Worm (Caenorhabditis elegans) whole organism, young adult: ENCODE results near the gene pnc-1.

Source experiments
- B0336.3 ChIP-seq: fragments of 200-800 bp; sonication (Bioruptor generic); IDR thresholded peaks from 2 replicates; pipeline ENCODE4 v1.3.6; 2022; ENCODE audit warnings: missing genetic modification characterization, missing compliant biosample characterization
- C06A6.2 ChIP-seq: fragments of 200-800 bp; sonication (Bioruptor generic); conservative IDR thresholded peaks from 2 replicates; pipeline ENCODE4 v1.3.6; 2022; ENCODE audit warnings: missing genetic modification characterization, missing compliant biosample characterization
- D2030.7 ChIP-seq: fragments of 200-800 bp; sonication (Bioruptor generic); IDR thresholded peaks from 2 replicates; pipeline ENCODE4 v1.3.6; 2022; ENCODE audit warnings: missing genetic modification reagents, missing genetic modification characterization, missing compliant biosample characterization
- F23B12.7 ChIP-seq: sonication (generic microtip); optimal IDR thresholded peaks from 2 replicates; lab custom pipeline; 2017; ENCODE audit warnings: missing genetic modification characterization, mild to moderate bottlenecking, missing compliant biosample characterization, antibody characterized with exemption, moderate library complexity; ENCODE audit not compliant: insufficient read depth
- F33H1.4 ChIP-seq: fragments of 200-800 bp; sonication (Bioruptor generic); IDR thresholded peaks from 2 replicates; pipeline ENCODE4 v1.3.6; 2022; ENCODE audit warnings: missing genetic modification reagents, missing genetic modification characterization, missing compliant biosample characterization
- K11D2.4 ChIP-seq: fragments of 200-800 bp; sonication (Bioruptor generic); IDR thresholded peaks from 2 replicates; pipeline ENCODE4 v1.3.6; 2022; ENCODE audit warnings: missing genetic modification reagents, missing genetic modification characterization, missing compliant biosample characterization
- K12H6.12 ChIP-seq: fragments of 200-800 bp; sonication (Bioruptor generic); optimal IDR thresholded peaks from 2 replicates; lab custom pipeline; 2018; ENCODE audit warnings: mild to moderate bottlenecking, missing genetic modification characterization, missing compliant biosample characterization
- T07F8.4 ChIP-seq: sonication (generic microtip); optimal IDR thresholded peaks from 2 replicates; lab custom pipeline; 2016; ENCODE audit warnings: mild to moderate bottlenecking, missing genetic modification characterization, moderate library complexity, missing compliant biosample characterization
- Y53F4B.3 ChIP-seq: fragments of 200-800 bp; sonication (Bioruptor generic); IDR thresholded peaks from 2 replicates; pipeline ENCODE4 v1.3.6; 2022; ENCODE audit warnings: missing genetic modification reagents, missing genetic modification characterization, missing compliant biosample characterization
- Y53G8AR.9 ChIP-seq: fragments of 200-800 bp; sonication (Bioruptor generic); conservative IDR thresholded peaks from 2 replicates; pipeline ENCODE4 v1.3.6; 2022; ENCODE audit warnings: missing genetic modification reagents, missing genetic modification characterization, missing compliant biosample characterization
- Y95B8A.8 ChIP-seq: fragments of 200-800 bp; sonication (Bioruptor generic); IDR thresholded peaks from 2 replicates; pipeline ENCODE4 v1.3.6; 2022; ENCODE audit warnings: missing genetic modification reagents, missing genetic modification characterization, missing compliant biosample characterization
- ama-1 ChIP-seq, 3 experiments: fragments of 150-350 bp in 1 of 3; sonication (generic microtip) in 2 of 3; optimal IDR thresholded peaks; 2 replicates each; lab custom pipeline; 2014 to 2018; ENCODE audit warnings: missing biosample characterization in 2 of 3, missing genetic modification characterization in 2 of 3, missing genetic modification reagents in 2 of 3
- aptf-3 ChIP-seq: fragments of 200-800 bp; sonication (Bioruptor generic); IDR thresholded peaks from 2 replicates; pipeline ENCODE4 v1.3.6; 2022; ENCODE audit warnings: missing genetic modification characterization, missing compliant biosample characterization
- atf-7 ChIP-seq: sonication (generic microtip); optimal IDR thresholded peaks from 2 replicates; lab custom pipeline; 2017; ENCODE audit warnings: mild to moderate bottlenecking, missing genetic modification characterization, missing compliant biosample characterization
- attf-3 ChIP-seq: fragments of 200-800 bp; sonication (Bioruptor generic); conservative IDR thresholded peaks from 2 replicates; pipeline ENCODE4 v1.3.6; 2022; ENCODE audit warnings: missing genetic modification reagents, missing genetic modification characterization, missing compliant biosample characterization
- ccch-3 ChIP-seq: fragments of 200-800 bp; sonication (Bioruptor generic); optimal IDR thresholded peaks from 2 replicates; lab custom pipeline; 2018; ENCODE audit warnings: mild to moderate bottlenecking, missing genetic modification characterization, missing compliant biosample characterization
- cebp-1 ChIP-seq, 2 experiments: fragments of 200-800 bp in 1 of 2; sonication (Bioruptor generic) in 1 of 2; sonication (generic microtip) in 1 of 2; IDR thresholded peaks in 1 of 2; optimal IDR thresholded peaks in 1 of 2; 2 replicates each; pipeline versions ENCODE4 v1.3.6 to Lab custom; 2017 to 2022; ENCODE audit warnings: missing compliant biosample characterization in 2 of 2, missing genetic modification characterization in 2 of 2, mild to moderate bottlenecking in 1 of 2, missing genetic modification reagents in 1 of 2, moderate library complexity in 1 of 2
- ceh-79 ChIP-seq: sonication (generic microtip); optimal IDR thresholded peaks from 2 replicates; lab custom pipeline; 2017; ENCODE audit warnings: mild to moderate bottlenecking, missing genetic modification characterization, missing compliant biosample characterization
- ceh-91 ChIP-seq: fragments of 200-800 bp; sonication (Bioruptor generic); IDR thresholded peaks from 2 replicates; pipeline ENCODE4 v1.3.6; 2022; ENCODE audit warnings: missing genetic modification reagents, missing genetic modification characterization, missing compliant biosample characterization
- die-1 ChIP-seq: sonication (generic microtip); optimal IDR thresholded peaks from 2 replicates; lab custom pipeline; 2016; ENCODE audit warnings: missing genotype, mild to moderate bottlenecking, missing genetic modification characterization, missing compliant biosample characterization
- dox-1 ChIP-seq: fragments of 200-800 bp; sonication (Bioruptor generic); IDR thresholded peaks from 2 replicates; pipeline ENCODE4 v1.3.6; 2022; ENCODE audit warnings: missing genetic modification reagents, missing genetic modification characterization, missing compliant biosample characterization
- dpl-1 ChIP-seq: fragments of 150-350 bp; optimal IDR thresholded peaks from 2 replicates; lab custom pipeline; 2014; ENCODE audit warnings: missing biosample characterization, missing genetic modification reagents, missing genetic modification characterization
- efl-1 ChIP-seq: fragments of 150-350 bp; optimal IDR thresholded peaks from 2 replicates; lab custom pipeline; 2014; ENCODE audit warnings: missing biosample characterization, missing genetic modification reagents, missing genetic modification characterization
- egl-44 ChIP-seq: fragments of 200-800 bp; sonication (Bioruptor generic); IDR thresholded peaks from 2 replicates; pipeline ENCODE4 v1.3.6; 2022; ENCODE audit warnings: missing genetic modification reagents, missing genetic modification characterization, missing compliant biosample characterization
- ets-4 ChIP-seq: fragments of 200-800 bp; sonication (Bioruptor generic); optimal IDR thresholded peaks from 2 replicates; lab custom pipeline; 2018; ENCODE audit warnings: mild to moderate bottlenecking, missing genetic modification characterization, missing compliant biosample characterization
- him-1 ChIP-seq: sonication (generic microtip); optimal IDR thresholded peaks from 2 replicates; lab custom pipeline; 2016; ENCODE audit warnings: missing genotype, missing genetic modification reagents, missing genetic modification characterization, missing compliant biosample characterization
- hmg-1.2 ChIP-seq: fragments of 200-800 bp; sonication (Bioruptor generic); IDR thresholded peaks from 2 replicates; pipeline ENCODE4 v1.3.6; 2022; ENCODE audit warnings: missing genetic modification reagents, missing genetic modification characterization, missing compliant biosample characterization
- hsf-1 ChIP-seq: fragments of 200-800 bp; sonication (Bioruptor generic); IDR thresholded peaks from 2 replicates; pipeline ENCODE4 v1.3.6; 2022; ENCODE audit warnings: missing genetic modification reagents, missing genetic modification characterization, missing compliant biosample characterization
- let-526 ChIP-seq: fragments of 200-800 bp; sonication (Bioruptor generic); IDR thresholded peaks from 2 replicates; pipeline ENCODE4 v1.3.6; 2022; ENCODE audit warnings: missing genetic modification reagents, missing genetic modification characterization, missing compliant biosample characterization
- lin-54 ChIP-seq: fragments of 200-800 bp; sonication (Bioruptor generic); optimal IDR thresholded peaks from 2 replicates; lab custom pipeline; 2018; ENCODE audit warnings: mild to moderate bottlenecking, missing genetic modification characterization, missing compliant biosample characterization
- lir-1 ChIP-seq: fragments of 200-800 bp; sonication (Bioruptor generic); conservative IDR thresholded peaks from 2 replicates; pipeline ENCODE4 v1.3.6; 2022; ENCODE audit warnings: missing genetic modification reagents, missing genetic modification characterization, missing compliant biosample characterization
- lsl-1 ChIP-seq: fragments of 200-800 bp; sonication (Bioruptor generic); optimal IDR thresholded peaks from 2 replicates; lab custom pipeline; 2018; ENCODE audit warnings: mild to moderate bottlenecking, missing genetic modification characterization, moderate library complexity, missing compliant biosample characterization
- madf-3 ChIP-seq: fragments of 200-800 bp; sonication (Bioruptor generic); IDR thresholded peaks from 2 replicates; pipeline ENCODE4 v1.3.6; 2022; ENCODE audit warnings: missing genetic modification reagents, missing genetic modification characterization, missing compliant biosample characterization
- madf-6 ChIP-seq: fragments of 200-800 bp; sonication (Bioruptor generic); IDR thresholded peaks from 2 replicates; pipeline ENCODE4 v1.3.6; 2022; ENCODE audit warnings: missing genetic modification reagents, missing genetic modification characterization, missing compliant biosample characterization
- nhr-80 ChIP-seq: sonication (generic microtip); optimal IDR thresholded peaks from 2 replicates; lab custom pipeline; 2016; ENCODE audit warnings: missing genetic modification characterization, missing compliant biosample characterization
- repo-1 ChIP-seq: sonication (generic microtip); optimal IDR thresholded peaks from 2 replicates; lab custom pipeline; 2017; ENCODE audit warnings: mild to moderate bottlenecking, missing genetic modification characterization, missing compliant biosample characterization
- rpc-1 ChIP-seq, 2 experiments: fragments of 150-350 bp in 1 of 2; sonication (generic microtip) in 1 of 2; optimal IDR thresholded peaks; 2 replicates each; lab custom pipeline; 2014 to 2018; ENCODE audit warnings: missing biosample characterization in 1 of 2, missing genetic modification characterization in 1 of 2, missing genetic modification reagents in 1 of 2, missing genotype in 1 of 2
- sea-2 ChIP-seq: fragments of 200-800 bp; sonication (Bioruptor generic); IDR thresholded peaks from 2 replicates; pipeline ENCODE4 v1.3.6; 2022; ENCODE audit warnings: missing genetic modification characterization, missing compliant biosample characterization
- snpc-1.3 ChIP-seq: sonication (generic microtip); optimal IDR thresholded peaks from 2 replicates; lab custom pipeline; 2017; ENCODE audit warnings: missing genetic modification characterization, mild to moderate bottlenecking, missing compliant biosample characterization, antibody characterized with exemption, moderate library complexity, missing genotype, missing genetic modification reagents; ENCODE audit not compliant: insufficient read depth
- snpc-3.4 ChIP-seq: sonication (generic microtip); optimal IDR thresholded peaks from 2 replicates; lab custom pipeline; 2017; ENCODE audit warnings: missing genetic modification characterization, mild to moderate bottlenecking, missing compliant biosample characterization, antibody characterized with exemption, moderate library complexity, missing genotype, missing genetic modification reagents
- somi-1 ChIP-seq: fragments of 200-800 bp; sonication (Bioruptor generic); optimal IDR thresholded peaks from 2 replicates; lab custom pipeline; 2018; ENCODE audit warnings: mild to moderate bottlenecking, missing genetic modification characterization, missing compliant biosample characterization
- sptf-2 ChIP-seq: fragments of 200-800 bp; sonication (Bioruptor generic); optimal IDR thresholded peaks from 2 replicates; lab custom pipeline; 2018; ENCODE audit warnings: mild to moderate bottlenecking, missing genetic modification characterization, missing compliant biosample characterization
- tbp1 ChIP-seq: fragments of 200-800 bp; sonication (Bioruptor generic); optimal IDR thresholded peaks from 2 replicates; lab custom pipeline; 2018; ENCODE audit warnings: mild to moderate bottlenecking, missing genetic modification characterization, missing compliant biosample characterization
- ztf-18 ChIP-seq: sonication (generic microtip); optimal IDR thresholded peaks from 2 replicates; lab custom pipeline; 2016; ENCODE audit warnings: missing genotype, mild to moderate bottlenecking, missing genetic modification characterization, missing compliant biosample characterization
- ztf-3 ChIP-seq: fragments of 200-800 bp; sonication (Bioruptor generic); optimal IDR thresholded peaks from 2 replicates; lab custom pipeline; 2018; ENCODE audit warnings: mild to moderate bottlenecking, missing genetic modification characterization, missing compliant biosample characterization
- ztf-6 ChIP-seq: fragments of 200-800 bp; sonication (Bioruptor generic); IDR thresholded peaks from 2 replicates; pipeline ENCODE4 v1.3.6; 2022; ENCODE audit warnings: missing genetic modification reagents, missing genetic modification characterization, missing compliant biosample characterization

The pnc-1 gene

ce11 chrIV:143807-144371, 40.4 kb upstream of the pnc-1 start (continued):
- TF ChIP-seq D2030.7 (GFP tag; lab: Robert Waterston, UW) = peak; percentile 76
- TF ChIP-seq Y53G8AR.9 (GFP tag; lab: Robert Waterston, UW) = no peak
- no peak; the same call in 1 of the 2 replicates for TF ChIP-seq F33H1.4 (GFP tag; lab: Robert Waterston, UW)
- no peak for TF ChIP-seq snpc-3.4
- TF ChIP-seq lir-1 (GFP tag; lab: Robert Waterston, UW) = 0 out of 2 replicates have a peak, but pooled peaks have one; percentile 14
- TF ChIP-seq C06A6.2 (GFP tag; lab: Robert Waterston, UW) = 0 out of 2 replicates have a peak, but pooled peaks have one; percentile 38
- peak; percentile 15 for TF ChIP-seq lsl-1 (GFP tag; lab: Kevin White, UChicago)
- peak; percentile 68 for TF ChIP-seq die-1 (tag; lab: Kevin White, UChicago)
- no peak for TF ChIP-seq sptf-2 (GFP tag; lab: Kevin White, UChicago)
- TF ChIP-seq ztf-18 (tag; lab: Kevin White, UChicago) = peak; percentile 64
- no peak for TF ChIP-seq nhr-80 (tag; lab: Kevin White, UChicago)
- TF ChIP-seq tbp1 (GFP tag; lab: Kevin White, UChicago) = peak; percentile 99
- TF ChIP-seq atf-7 (tag; lab: Kevin White, UChicago) = no peak
- TF ChIP-seq attf-3 (GFP tag; lab: Robert Waterston, UW) = peak; percentile 67
- TF ChIP-seq aptf-3 (GFP tag; lab: Robert Waterston, UW) = no peak
- no peak for TF ChIP-seq B0336.3 (GFP tag; lab: Robert Waterston, UW)
- peak; percentile 70 for TF ChIP-seq rpc-1 (optimal IDR thresholded peaks at IDR 0.05; lab: Kevin White, UChicago)
- TF ChIP-seq rpc-1 (tag; optimal IDR thresholded peaks at IDR 0.05; lab: Kevin White, UChicago) = peak; percentile 84
- TF ChIP-seq let-526 (GFP tag; lab: Robert Waterston, UW) = no peak
- no peak for TF ChIP-seq Y53F4B.3 (GFP tag; lab: Robert Waterston, UW)
- no peak for TF ChIP-seq repo-1
- TF ChIP-seq K12H6.12 (tag; lab: Kevin White, UChicago) = peak; percentile 50
- no peak for TF ChIP-seq ceh-79 (tag; lab: Kevin White, UChicago)
- no peak for TF ChIP-seq K11D2.4
- no peak for TF ChIP-seq ets-4 (GFP tag; lab: Kevin White, UChicago)
- peak; percentile 84 for TF ChIP-seq egl-44
- TF ChIP-seq ztf-3 = no peak
- TF ChIP-seq madf-3 (GFP tag; lab: Robert Waterston, UW) = no peak
- no peak for TF ChIP-seq dpl-1 (GFP tag; lab: Kevin White, UChicago)
- TF ChIP-seq efl-1 (GFP tag; lab: Kevin White, UChicago) = no peak
- TF ChIP-seq ztf-6 = 0 out of 2 replicates have a peak, but pooled peaks have one; percentile 39
- TF ChIP-seq F23B12.7 (tag; lab: Kevin White, UChicago) = no peak
- TF ChIP-seq madf-6 (GFP tag; lab: Robert Waterston, UW) = peak; percentile 39; the same call in 1 of the 2 replicates
- peak; percentile 81 for TF ChIP-seq hmg-1.2 (GFP tag; lab: Robert Waterston, UW)
- peak; percentile 94 for TF ChIP-seq him-1 (tag; lab: Kevin White, UChicago)
- peak; percentile 7 for TF ChIP-seq T07F8.4 (tag; lab: Kevin White, UChicago)
- TF ChIP-seq lin-54 (GFP tag; lab: Kevin White, UChicago) = peak; percentile 53
- no peak for TF ChIP-seq ama-1 (optimal IDR thresholded peaks at IDR 0.05; lab: Kevin White, UChicago)
- no peak for TF ChIP-seq ama-1 (GFP tag; optimal IDR thresholded peaks at IDR 0.05; lab: Kevin White, UChicago)
- peak; percentile 29 for TF ChIP-seq snpc-1.3 (tag; lab: Kevin White, UChicago)
- TF ChIP-seq dox-1 (GFP tag; lab: Robert Waterston, UW) = peak; percentile 86
- 0 out of 2 replicates have a peak, but pooled peaks have one; percentile 49 for TF ChIP-seq cebp-1 (GFP tag; IDR thresholded peaks at IDR 0.05; lab: Robert Waterston, UW)
- TF ChIP-seq cebp-1 (tag; optimal IDR thresholded peaks at IDR 0.05; lab: Kevin White, UChicago) = no peak
- no peak for TF ChIP-seq hsf-1 (GFP tag; lab: Robert Waterston, UW)
- TF ChIP-seq Y95B8A.8 (GFP tag; lab: Robert Waterston, UW) = 0 out of 2 replicates have a peak, but pooled peaks have one; percentile 56
- no peak for TF ChIP-seq somi-1 (GFP tag; lab: Kevin White, UChicago)
- no peak for TF ChIP-seq sea-2 (GFP tag; lab: Robert Waterston, UW)
- 0 out of 2 replicates have a peak, but pooled peaks have one; percentile 12 for TF ChIP-seq ceh-91
- no peak for TF ChIP-seq ccch-3 (GFP tag; lab: Kevin White, UChicago)
